Worm (Caenorhabditis elegans) whole organism, young adult: ENCODE results near the gene ugt-62.

Experiments used
- F22D6.2 ChIP-seq: sonication (generic microtip); optimal IDR thresholded peaks from 2 replicates; lab custom pipeline; 2016; ENCODE audit warnings: mild to moderate bottlenecking, missing genetic modification characterization, missing compliant biosample characterization
- him-1 ChIP-seq: sonication (generic microtip); optimal IDR thresholded peaks from 2 replicates; lab custom pipeline; 2016; ENCODE audit warnings: missing genotype, missing genetic modification reagents, missing genetic modification characterization, missing compliant biosample characterization
- lin-35 ChIP-seq, 3 experiments: fragments of 150-350 bp in 2 of 3; sonication (generic microtip) in 1 of 3; optimal IDR thresholded peaks; 2 replicates each; lab custom pipeline; 2014 to 2018; ENCODE audit warnings: missing biosample characterization in 3 of 3, missing genetic modification characterization in 3 of 3, missing genetic modification reagents in 3 of 3
- ztf-22 ChIP-seq: fragments of 200-800 bp; sonication (Bioruptor generic); optimal IDR thresholded peaks from 2 replicates; lab custom pipeline; 2018; ENCODE audit warnings: mild to moderate bottlenecking, missing genetic modification characterization, moderate library complexity, missing compliant biosample characterization
- ztf-26 ChIP-seq: sonication (generic microtip); optimal IDR thresholded peaks from 2 replicates; lab custom pipeline; 2017; ENCODE audit warnings: missing genetic modification characterization, missing compliant biosample characterization

ce11 chrIII:4508064-4508905, 32.1 kb downstream of the ugt-62 start, which contains the start of the genes cct-5 and F25F2.1:
- TF ChIP-seq him-1 (tag; lab: Kevin White, UChicago) (peak; percentile 47), lin-35 (GFP tag; optimal IDR thresholded peaks at IDR 0.05; lab: Kevin White, UChicago) (peak in 2 of 3 experiments; percentile 62 to 66), ztf-26 (tag; lab: Kevin White, UChicago) (no peak), ztf-22 (GFP tag; lab: Kevin White, UChicago) (no peak), F22D6.2 (tag; lab: Kevin White, UChicago) (no peak)
